Worm (Caenorhabditis elegans): Measurements from ENCODE around the gene cwf-19L1.

DNA sequence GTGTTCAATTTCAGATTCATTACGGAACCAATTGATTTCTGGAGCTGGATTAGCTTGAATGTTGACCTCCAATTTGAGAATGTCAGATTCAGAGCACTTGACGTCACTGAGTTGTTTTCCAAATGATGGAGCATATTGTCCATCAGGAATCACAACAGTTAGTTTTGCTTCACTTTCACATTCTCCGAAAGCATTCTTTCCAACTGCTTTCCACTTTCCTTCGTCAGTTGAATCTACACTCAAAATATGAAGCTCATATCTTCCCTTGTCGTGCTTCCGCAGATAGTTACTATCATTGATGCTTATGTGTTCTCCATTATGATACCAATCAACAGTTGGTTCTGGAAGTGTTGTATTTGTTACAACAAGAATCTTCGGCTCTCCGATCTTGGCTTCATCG lies 20.7 kb downstream of the cwf-19L1 start:
- TF ChIP-seq hmg-1.1 (GFP tag; IDR thresholded peaks at IDR 0.05) (no peak), zag-1 (tag; optimal IDR thresholded peaks at IDR 0.05) (no peak)
